Worm (Caenorhabditis elegans) whole organism, young adult: ENCODE results near the gene tbx-41.

Source experiments
- K11D2.4 ChIP-seq: fragments of 200-800 bp; sonication (Bioruptor generic); IDR thresholded peaks from 2 replicates; pipeline ENCODE4 v1.3.6; 2022; ENCODE audit warnings: missing genetic modification reagents, missing genetic modification characterization, missing compliant biosample characterization
- unc-62 ChIP-seq: fragments of 150-350 bp; optimal IDR thresholded peaks from 2 replicates; lab custom pipeline; 2014; ENCODE audit warnings: missing biosample characterization, missing genetic modification reagents, missing genetic modification characterization

DNA sequence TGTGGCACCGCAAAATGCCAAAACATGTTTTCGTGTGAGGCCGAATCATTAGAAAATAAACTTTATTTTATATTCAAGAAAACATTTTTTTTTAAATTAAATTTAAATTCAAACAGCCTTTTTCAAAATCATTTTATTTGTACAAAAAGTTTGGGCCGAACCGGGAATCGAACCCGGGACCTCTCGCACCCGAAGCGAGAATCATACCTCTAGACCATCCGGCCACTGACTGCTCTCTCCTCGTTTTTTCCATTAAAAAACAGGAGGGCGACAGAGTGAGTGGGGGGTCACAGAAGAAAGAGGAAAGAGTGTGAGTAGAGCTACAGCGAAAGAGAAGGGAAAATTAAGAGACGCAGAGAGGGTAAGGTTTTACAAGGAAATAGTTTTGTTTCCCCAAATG lies 15.6 kb downstream of the tbx-41 start:
- TF ChIP-seq unc-62 (GFP tag; lab: Kevin White, UChicago) (no peak), K11D2.4 (GFP tag; lab: Robert Waterston, UW) (peak; percentile 49; the same call in 1 of the 2 replicates)
